Worm (Caenorhabditis elegans) whole organism, young adult: ENCODE measurements around the gene ptr-22.
"Not testable (repeated sequence)": the region's sequence is repeated elsewhere in the genome, so short reads cannot be mapped to it uniquely, and the experiment has no call there.

Source experiments
- K11D2.4 ChIP-seq: fragments of 200-800 bp; sonication (Bioruptor generic); IDR thresholded peaks from 2 replicates; pipeline ENCODE4 v1.3.6; 2022; ENCODE audit warnings: missing genetic modification reagents, missing genetic modification characterization, missing compliant biosample characterization
- ama-1 ChIP-seq, 3 experiments: fragments of 150-350 bp in 1 of 3; sonication (generic microtip) in 2 of 3; optimal IDR thresholded peaks; 2 replicates each; lab custom pipeline; 2014 to 2018; ENCODE audit warnings: missing biosample characterization in 2 of 3, missing genetic modification characterization in 2 of 3, missing genetic modification reagents in 2 of 3
- dpl-1 ChIP-seq: fragments of 150-350 bp; optimal IDR thresholded peaks from 2 replicates; lab custom pipeline; 2014; ENCODE audit warnings: missing biosample characterization, missing genetic modification reagents, missing genetic modification characterization
- hmg-20 ChIP-seq: fragments of 200-800 bp; sonication (Bioruptor generic); IDR thresholded peaks from 2 replicates; pipeline ENCODE4 v1.3.6; 2022; ENCODE audit warnings: missing genetic modification reagents, missing genetic modification characterization, missing compliant biosample characterization
- lin-26 ChIP-seq: fragments of 200-800 bp; sonication (Bioruptor generic); IDR thresholded peaks from 2 replicates; pipeline ENCODE4 v1.3.6; 2022; ENCODE audit warnings: missing genetic modification reagents, missing genetic modification characterization, missing compliant biosample characterization
- madf-3 ChIP-seq: fragments of 200-800 bp; sonication (Bioruptor generic); IDR thresholded peaks from 2 replicates; pipeline ENCODE4 v1.3.6; 2022; ENCODE audit warnings: missing genetic modification reagents, missing genetic modification characterization, missing compliant biosample characterization
- madf-6 ChIP-seq: fragments of 200-800 bp; sonication (Bioruptor generic); IDR thresholded peaks from 2 replicates; pipeline ENCODE4 v1.3.6; 2022; ENCODE audit warnings: missing genetic modification reagents, missing genetic modification characterization, missing compliant biosample characterization
- unc-130 ChIP-seq: sonication (generic microtip); optimal IDR thresholded peaks from 2 replicates; lab custom pipeline; 2016; ENCODE audit warnings: missing genetic modification reagents, missing genetic modification characterization, missing compliant biosample characterization
- zim-3 ChIP-seq: sonication (generic microtip); optimal IDR thresholded peaks from 2 replicates; lab custom pipeline; 2017; ENCODE audit warnings: mild to moderate bottlenecking, missing genetic modification characterization, moderate library complexity, missing compliant biosample characterization

ce11 chrV:18980091-18980490 lies 48.9 kb upstream of the ptr-22 start:
- TF ChIP-seq madf-3 (GFP tag; lab: Robert Waterston, UW) (peak; percentile 8; the same call in 1 of the 2 replicates), madf-6 (GFP tag; lab: Robert Waterston, UW) (0 out of 2 replicates have a peak, but pooled peaks have one; percentile 15), lin-26 (GFP tag; lab: Robert Waterston, UW) (0 out of 2 replicates have a peak, but pooled peaks have one; percentile 22), K11D2.4 (0 out of 2 replicates have a peak, but pooled peaks have one; percentile 9)
- not testable (repeated sequence) for TF ChIP-seq ama-1 (optimal IDR thresholded peaks at IDR 0.05; lab: Kevin White, UChicago); ama-1 (GFP tag; optimal IDR thresholded peaks at IDR 0.05; lab: Kevin White, UChicago); hmg-20 (GFP tag; lab: Robert Waterston, UW); unc-130 (GFP tag; lab: Kevin White, UChicago); zim-3 (tag; lab: Kevin White, UChicago); dpl-1 (GFP tag; lab: Kevin White, UChicago)
